Fruit fly (Drosophila melanogaster) whole organism, embryonic: ENCODE measurements around the gene Bcat.

Experiments used
- CG10565 ChIP-seq: fragments of 200-800 bp; sonication (Bioruptor generic); optimal IDR thresholded peaks from 3 replicates; lab custom pipeline; 2016; ENCODE audit warnings: missing biosample characterization, mild to moderate bottlenecking, missing genetic modification characterization
- CG10959 ChIP-seq: fragments of 200-800 bp; sonication (Bioruptor generic); IDR thresholded peaks from 2 replicates; pipeline ENCODE4 v1.3.6; 2022; ENCODE audit warnings: missing biosample characterization, missing genetic modification characterization
- CG11560 ChIP-seq: fragments of 200-800 bp; sonication (Bioruptor generic); IDR thresholded peaks from 3 replicates; pipeline ENCODE4 v1.3.6; 2022; ENCODE audit warnings: missing biosample characterization, missing genetic modification characterization
- CG1647 ChIP-seq: fragments of 200-800 bp; sonication (Bioruptor generic); optimal IDR thresholded peaks from 3 replicates; lab custom pipeline; 2016; ENCODE audit warnings: missing biosample characterization, missing genetic modification characterization
- CG17385 ChIP-seq: fragments of 200-800 bp; sonication (Bioruptor generic); optimal IDR thresholded peaks from 3 replicates; lab custom pipeline; 2018; ENCODE audit warnings: missing biosample characterization, mild to moderate bottlenecking, missing genetic modification characterization
- CG17829 ChIP-seq: fragments of 200-800 bp; optimal IDR thresholded peaks from 2 replicates; lab custom pipeline; 2019; ENCODE audit warnings: missing biosample characterization, mild to moderate bottlenecking, missing genetic modification characterization, moderate library complexity
- CG17912 ChIP-seq: fragments of 200-800 bp; sonication (Bioruptor generic); optimal IDR thresholded peaks from 2 replicates; lab custom pipeline; 2018; ENCODE audit warnings: missing biosample characterization, mild to moderate bottlenecking, missing genetic modification characterization
- CG1792 ChIP-seq: fragments of 200-800 bp; sonication (Bioruptor generic); optimal IDR thresholded peaks from 2 replicates; lab custom pipeline; 2016; ENCODE audit warnings: missing biosample characterization, missing genetic modification characterization
- CG31365 ChIP-seq: fragments of 200-800 bp; sonication (Bioruptor generic); optimal IDR thresholded peaks from 2 replicates; lab custom pipeline; 2018; ENCODE audit warnings: missing biosample characterization, mild to moderate bottlenecking, missing genetic modification characterization
- CG32532 ChIP-seq: fragments of 200-800 bp; sonication (Bioruptor generic); IDR thresholded peaks from 2 replicates; pipeline ENCODE4 v1.3.6; 2022; ENCODE audit warnings: missing biosample characterization, missing genetic modification characterization
- CG34376 ChIP-seq: fragments of 200-800 bp; sonication (Bioruptor generic); optimal IDR thresholded peaks from 2 replicates; lab custom pipeline; 2018; ENCODE audit warnings: missing biosample characterization, mild to moderate bottlenecking, missing genetic modification characterization
- CG4707 ChIP-seq: fragments of 200-800 bp; sonication (Bioruptor generic); optimal IDR thresholded peaks from 2 replicates; lab custom pipeline; 2018; ENCODE audit warnings: missing biosample characterization, mild to moderate bottlenecking, missing genetic modification characterization, moderate library complexity
- CG6272 ChIP-seq: fragments of 200-800 bp; sonication (Bioruptor generic); IDR thresholded peaks from 2 replicates; pipeline ENCODE4 v1.3.6; 2022; ENCODE audit warnings: missing biosample characterization, missing genetic modification characterization
- CG6854 ChIP-seq: fragments of 200-800 bp; sonication (Bioruptor generic); optimal IDR thresholded peaks from 3 replicates; lab custom pipeline; 2017; ENCODE audit warnings: missing biosample characterization, mild to moderate bottlenecking, missing genetic modification characterization
- CG7372 ChIP-seq: fragments of 200-800 bp; sonication (Bioruptor generic); IDR thresholded peaks from 2 replicates; pipeline ENCODE4 v1.3.6; 2022; ENCODE audit warnings: missing biosample characterization, missing genetic modification characterization
- CG9215 ChIP-seq: fragments of 200-800 bp; sonication (Bioruptor generic); IDR thresholded peaks from 2 replicates; pipeline ENCODE4 v1.3.6; 2022; ENCODE audit warnings: missing biosample characterization, missing genetic modification characterization
- CkIIα-i1 ChIP-seq: fragments of 200-800 bp; sonication (Bioruptor generic); IDR thresholded peaks from 2 replicates; pipeline ENCODE4 v1.3.6; 2022; ENCODE audit warnings: missing biosample characterization, missing genetic modification characterization
- CrebB ChIP-seq: fragments of 200-800 bp; sonication (Bioruptor generic); optimal IDR thresholded peaks from 3 replicates; lab custom pipeline; 2018; ENCODE audit warnings: missing biosample characterization, mild to moderate bottlenecking, missing genetic modification characterization
- Dp ChIP-seq: fragments of 200-800 bp; sonication (Bioruptor generic); optimal IDR thresholded peaks from 2 replicates; lab custom pipeline; 2018; ENCODE audit warnings: missing biosample characterization, mild to moderate bottlenecking, missing genetic modification characterization, moderate library complexity
- HLH3B ChIP-seq: fragments of 200-800 bp; sonication (Bioruptor generic); IDR thresholded peaks from 2 replicates; pipeline ENCODE4 v1.3.6; 2022; ENCODE audit warnings: missing biosample characterization, missing genetic modification characterization
- HLH4C ChIP-seq: fragments of 200-800 bp; sonication (Bioruptor generic); IDR thresholded peaks from 3 replicates; pipeline ENCODE4 v1.3.6; 2022; ENCODE audit warnings: missing biosample characterization, missing genetic modification characterization; ENCODE audit not compliant: partially characterized antibody
- HLH54F ChIP-seq: fragments of 200-800 bp; sonication (Bioruptor generic); optimal IDR thresholded peaks from 3 replicates; lab custom pipeline; 2016; ENCODE audit warnings: missing biosample characterization, missing genetic modification characterization
- Hmr ChIP-seq: fragments of 200-800 bp; sonication (Bioruptor generic); optimal IDR thresholded peaks from 3 replicates; lab custom pipeline; 2017; ENCODE audit warnings: mild to moderate bottlenecking, missing biosample characterization, missing genetic modification reagents, missing genetic modification characterization
- Hr3 ChIP-seq: fragments of 200-800 bp; sonication (Bioruptor generic); optimal IDR thresholded peaks from 3 replicates; lab custom pipeline; 2016; ENCODE audit warnings: missing biosample characterization, missing genetic modification characterization
- Opbp ChIP-seq: fragments of 200-800 bp; sonication (Bioruptor generic); IDR thresholded peaks from 3 replicates; pipeline ENCODE4 v1.3.6; 2022; ENCODE audit warnings: missing biosample characterization, missing genetic modification characterization; ENCODE audit not compliant: partially characterized antibody
- Optix ChIP-seq: fragments of 200-800 bp; sonication (Bioruptor generic); IDR thresholded peaks from 3 replicates; pipeline ENCODE4 v1.3.6; 2022; ENCODE audit warnings: missing biosample characterization, missing genetic modification characterization
- Pdp1 ChIP-seq, 2 experiments: fragments of 200-800 bp; sonication (Bioruptor generic); optimal IDR thresholded peaks; 3 replicates each; lab custom pipeline; 2016; ENCODE audit warnings: missing biosample characterization in 2 of 2, missing genetic modification characterization in 2 of 2, mild to moderate bottlenecking in 1 of 2, moderate library complexity in 1 of 2
- Rfx ChIP-seq: fragments of 200-800 bp; sonication (Bioruptor generic); IDR thresholded peaks from 2 replicates; pipeline ENCODE4 v1.3.6; 2022; ENCODE audit warnings: missing biosample characterization, missing genetic modification characterization
- Sin3A ChIP-seq: fragments of >200 bp; optimal IDR thresholded peaks from 2 replicates; lab custom pipeline; 2018
- Tbp ChIP-seq: fragments of >200 bp; optimal IDR thresholded peaks from 2 replicates; lab custom pipeline; 2018; ENCODE audit warnings: missing biosample characterization, missing genetic modification characterization
- Usf ChIP-seq: fragments of 200-800 bp; sonication (Bioruptor generic); optimal IDR thresholded peaks from 2 replicates; lab custom pipeline; 2017; ENCODE audit warnings: missing genotype, missing biosample characterization, missing genetic modification characterization
- YL-1 ChIP-seq: fragments of 200-800 bp; sonication (Bioruptor generic); optimal IDR thresholded peaks from 3 replicates; lab custom pipeline; 2017; ENCODE audit warnings: missing biosample characterization, mild to moderate bottlenecking, missing genetic modification characterization
- ci ChIP-seq: fragments of 200-800 bp; sonication (Bioruptor generic); IDR thresholded peaks from 3 replicates; pipeline ENCODE4 v1.3.6; 2022; ENCODE audit warnings: missing biosample characterization, missing genetic modification characterization
- dysf ChIP-seq: fragments of 200-800 bp; sonication (Bioruptor generic); IDR thresholded peaks from 3 replicates; pipeline ENCODE4 v1.3.6; 2022; ENCODE audit warnings: missing biosample characterization, missing genetic modification characterization
- ham ChIP-seq: fragments of 200-800 bp; sonication (Bioruptor generic); IDR thresholded peaks from 2 replicates; pipeline ENCODE4 v1.3.6; 2022; ENCODE audit warnings: missing biosample characterization, missing genetic modification characterization
- insv ChIP-seq, 2 experiments: fragments of 200-800 bp; sonication (Bioruptor generic); optimal IDR thresholded peaks; 3 replicates each; lab custom pipeline; 2016 to 2018; ENCODE audit warnings: missing biosample characterization in 2 of 2, missing genetic modification characterization in 2 of 2
- knrl ChIP-seq: fragments of 200-800 bp; sonication (Bioruptor generic); IDR thresholded peaks from 3 replicates; pipeline ENCODE4 v1.3.6; 2022; ENCODE audit warnings: missing biosample characterization, missing genetic modification characterization; ENCODE audit not compliant: partially characterized antibody
- mam ChIP-seq: fragments of 200-800 bp; sonication (Bioruptor generic); optimal IDR thresholded peaks from 3 replicates; lab custom pipeline; 2016; ENCODE audit warnings: missing biosample characterization, missing genetic modification characterization
- mld ChIP-seq: fragments of 200-800 bp; sonication (Bioruptor generic); IDR thresholded peaks from 3 replicates; pipeline ENCODE4 v1.3.6; 2022; ENCODE audit warnings: missing biosample characterization, missing genetic modification characterization; ENCODE audit not compliant: partially characterized antibody
- phol ChIP-seq: fragments of 200-800 bp; sonication (Bioruptor generic); optimal IDR thresholded peaks from 3 replicates; lab custom pipeline; 2018; ENCODE audit warnings: missing biosample characterization, mild to moderate bottlenecking, missing genetic modification characterization, moderate library complexity
- pita ChIP-seq: fragments of 200-800 bp; sonication (Bioruptor generic); optimal IDR thresholded peaks from 2 replicates; lab custom pipeline; 2017; ENCODE audit warnings: missing biosample characterization, mild to moderate bottlenecking, missing genetic modification characterization
- row ChIP-seq: fragments of 200-800 bp; sonication (Bioruptor generic); IDR thresholded peaks from 3 replicates; pipeline ENCODE4 v1.3.6; 2022; ENCODE audit warnings: missing biosample characterization, missing genetic modification characterization
- salm ChIP-seq: fragments of 200-800 bp; sonication (Bioruptor generic); optimal IDR thresholded peaks from 2 replicates; lab custom pipeline; 2018; ENCODE audit warnings: missing biosample characterization, mild to moderate bottlenecking, missing genetic modification characterization
- sim ChIP-seq: fragments of 200-800 bp; sonication (Bioruptor generic); IDR thresholded peaks from 2 replicates; pipeline ENCODE4 v1.3.6; 2022; ENCODE audit warnings: missing biosample characterization, missing genetic modification characterization
- slbo ChIP-seq: fragments of 200-800 bp; sonication (Bioruptor generic); IDR thresholded peaks from 2 replicates; pipeline ENCODE4 v1.3.6; 2022; ENCODE audit warnings: missing biosample characterization, missing genetic modification characterization
- tll ChIP-seq, 2 experiments: fragments of 200-800 bp in 1 of 2; fragments of >200 bp in 1 of 2; sonication (Bioruptor generic) in 1 of 2; optimal IDR thresholded peaks; 2 replicates each; lab custom pipeline; 2017 to 2019; ENCODE audit warnings: missing biosample characterization in 2 of 2, missing genetic modification characterization in 2 of 2, mild to moderate bottlenecking in 1 of 2, moderate library complexity in 1 of 2
- tna ChIP-seq: fragments of 200-800 bp; sonication (Bioruptor generic); IDR thresholded peaks from 2 replicates; pipeline ENCODE4 v1.3.6; 2022; ENCODE audit warnings: missing biosample characterization, missing genetic modification characterization; ENCODE audit not compliant: partially characterized antibody
- zen2 ChIP-seq: fragments of 200-800 bp; sonication (Bioruptor generic); IDR thresholded peaks from 3 replicates; pipeline ENCODE4 v1.3.6; 2022; ENCODE audit warnings: missing biosample characterization, missing genetic modification characterization; ENCODE audit not compliant: partially characterized antibody

Gene Bcat

dm6 chrX:13373239-13374153 is 23.2 kb upstream of the Bcat start (continued):
- TF ChIP-seq CG9215 (GFP tag; lab: Robert Waterston, UW) (peak; percentile 72), pita (GFP tag; lab: Kevin White, UChicago) (peak; percentile 31), Tbp (GFP tag; lab: Kevin White, UChicago) (no peak), CG1647 (GFP tag; lab: Kevin White, UChicago) (peak; percentile 29), CG17829 (tag; lab: Kevin White, UChicago) (peak; percentile 88), CrebB (tag; lab: Kevin White, UChicago) (peak; percentile 71), CG32532 (GFP tag; lab: Robert Waterston, UW) (peak; percentile 81), slbo (GFP tag; lab: Robert Waterston, UW) (peak; percentile 87), CG34376 (peak; percentile 85), CkIIα-i1 (no peak), dysf (peak; percentile 86), CG10959 (GFP tag; lab: Robert Waterston, UW) (0 out of 2 replicates have a peak, but pooled peaks have one; percentile 15), mam (GFP tag; lab: Kevin White, UChicago) (peak; percentile 35), CG31365 (tag; lab: Kevin White, UChicago) (peak; percentile 40), CG17385 (GFP tag; lab: Kevin White, UChicago) (peak; percentile 96), salm (tag; lab: Kevin White, UChicago) (peak; percentile 79), YL-1 (GFP tag; lab: Kevin White, UChicago) (peak; percentile 48), tna (GFP tag; lab: Robert Waterston, UW) (no peak), HLH54F (GFP tag; lab: Kevin White, UChicago) (peak; percentile 26), insv (GFP tag; optimal IDR thresholded peaks at IDR 0.05; lab: Kevin White, UChicago) (peak in 1 of 2 experiments; percentile 50), HLH3B (GFP tag; lab: Robert Waterston, UW) (peak; percentile 79), Optix (peak; percentile 53; the same call in 1 of the 3 replicates), Dp (GFP tag; lab: Kevin White, UChicago) (peak; percentile 79), CG6854 (GFP tag; lab: Kevin White, UChicago) (peak; percentile 75), ham (peak; percentile 46; the same call in 1 of the 2 replicates), CG6272 (GFP tag; lab: Robert Waterston, UW) (peak; percentile 83), row (peak; percentile 93), Pdp1 (GFP tag; optimal IDR thresholded peaks at IDR 0.05; lab: Kevin White, UChicago) (peak in 1 of 2 experiments; percentile 24), knrl (GFP tag; lab: Robert Waterston, UW) (no peak), mld (GFP tag; lab: Robert Waterston, UW) (no peak), CG1792 (GFP tag; lab: Kevin White, UChicago) (peak; percentile 7), Rfx (GFP tag; lab: Robert Waterston, UW) (peak; percentile 89), Hr3 (peak; percentile 80), zen2 (GFP tag; lab: Robert Waterston, UW) (no peak), tll (GFP tag; optimal IDR thresholded peaks at IDR 0.05; lab: Kevin White, UChicago) (no peak), Opbp (GFP tag; lab: Robert Waterston, UW) (no peak), sim (GFP tag; lab: Robert Waterston, UW) (peak; percentile 59; the same call in 1 of the 2 replicates), HLH4C (no peak), Hmr (GFP tag; lab: Kevin White, UChicago) (peak; percentile 89), CG10565 (GFP tag; lab: Kevin White, UChicago) (peak; percentile 13), CG4707 (GFP tag; lab: Kevin White, UChicago) (peak; percentile 6), Usf (GFP tag; lab: Kevin White, UChicago) (no peak), CG7372 (GFP tag; lab: Robert Waterston, UW) (peak; percentile 55; the same call in 1 of the 2 replicates), phol (tag; lab: Kevin White, UChicago) (peak; percentile 85), CG17912 (GFP tag; lab: Kevin White, UChicago) (no peak), ci (GFP tag; lab: Robert Waterston, UW) (peak; percentile 75; the same call in 2 of the 3 replicates), Sin3A (lab: Kevin White, UChicago) (no peak), CG11560 (tag; lab: Robert Waterston, UW) (no peak)
